Fruit fly (Drosophila melanogaster) whole organism, embryonic: ENCODE data around the gene CG8837.

Source experiments
- Ada2b ChIP-seq: fragments of 200-800 bp; sonication (Bioruptor generic); IDR thresholded peaks from 2 replicates; pipeline ENCODE4 v1.3.6; 2022; ENCODE audit warnings: missing biosample characterization, missing genetic modification characterization
- B-H2 ChIP-seq: fragments of 200-800 bp; sonication (Bioruptor generic); optimal IDR thresholded peaks from 2 replicates; lab custom pipeline; 2018; ENCODE audit warnings: missing biosample characterization, mild to moderate bottlenecking, missing genetic modification characterization
- CG10209 ChIP-seq: fragments of 200-800 bp; sonication (Bioruptor generic); optimal IDR thresholded peaks from 3 replicates; lab custom pipeline; 2017; ENCODE audit warnings: missing biosample characterization, mild to moderate bottlenecking, missing genetic modification characterization, missing genetic modification reagents
- CG10543 ChIP-seq: fragments of 200-800 bp; sonication (Bioruptor generic); optimal IDR thresholded peaks from 3 replicates; lab custom pipeline; 2017; ENCODE audit warnings: missing biosample characterization, mild to moderate bottlenecking, missing genetic modification characterization, moderate library complexity
- CG10959 ChIP-seq: fragments of 200-800 bp; sonication (Bioruptor generic); IDR thresholded peaks from 2 replicates; pipeline ENCODE4 v1.3.6; 2022; ENCODE audit warnings: missing biosample characterization, missing genetic modification characterization
- CG11093 ChIP-seq: fragments of 200-800 bp; sonication (Bioruptor generic); IDR thresholded peaks from 3 replicates; pipeline ENCODE4 v1.3.6; 2022; ENCODE audit warnings: missing biosample characterization, missing genetic modification characterization
- CG12942 ChIP-seq: fragments of 200-800 bp; sonication (Bioruptor generic); optimal IDR thresholded peaks from 3 replicates; lab custom pipeline; 2016; ENCODE audit warnings: missing biosample characterization, missing genetic modification characterization
- CG14860 ChIP-seq: fragments of 200-800 bp; sonication (Bioruptor generic); IDR thresholded peaks from 3 replicates; pipeline ENCODE4 v1.3.6; 2022; ENCODE audit warnings: missing biosample characterization, missing genetic modification characterization; ENCODE audit not compliant: partially characterized antibody
- CG1603 ChIP-seq: fragments of 200-800 bp; sonication (Bioruptor generic); optimal IDR thresholded peaks from 2 replicates; lab custom pipeline; 2019; ENCODE audit warnings: missing biosample characterization, mild to moderate bottlenecking, missing genetic modification characterization, moderate library complexity
- CG17802 ChIP-seq: fragments of 200-800 bp; sonication (Bioruptor generic); optimal IDR thresholded peaks from 2 replicates; lab custom pipeline; 2018; ENCODE audit warnings: missing biosample characterization, mild to moderate bottlenecking, missing genetic modification characterization, moderate library complexity
- CG2116 ChIP-seq: fragments of 200-800 bp; sonication (Bioruptor generic); optimal IDR thresholded peaks from 3 replicates; lab custom pipeline; 2018; ENCODE audit warnings: missing biosample characterization, mild to moderate bottlenecking, missing genetic modification characterization
- CG3726 ChIP-seq: fragments of 200-800 bp; sonication (Bioruptor generic); IDR thresholded peaks from 3 replicates; pipeline ENCODE4, ENCODE4 v1.3.6; 2022; ENCODE audit warnings: missing biosample characterization, missing genetic modification characterization
- CG43689 ChIP-seq: fragments of 200-800 bp; sonication (Bioruptor generic); IDR thresholded peaks from 2 replicates; pipeline ENCODE4 v1.3.6; 2022; ENCODE audit warnings: missing biosample characterization, missing genetic modification characterization
- CG4820 ChIP-seq: fragments of 200-800 bp; sonication (Bioruptor generic); optimal IDR thresholded peaks from 3 replicates; lab custom pipeline; 2016; ENCODE audit warnings: missing biosample characterization, missing genetic modification characterization
- CG6654 ChIP-seq: fragments of 200-800 bp; sonication (Bioruptor generic); optimal IDR thresholded peaks from 2 replicates; lab custom pipeline; 2017; ENCODE audit warnings: missing biosample characterization, mild to moderate bottlenecking, missing genetic modification characterization
- CG6791 ChIP-seq: fragments of 200-800 bp; sonication (Bioruptor generic); IDR thresholded peaks from 3 replicates; pipeline ENCODE4 v1.3.6; 2022; ENCODE audit warnings: missing biosample characterization, missing genetic modification characterization; ENCODE audit not compliant: partially characterized antibody
- CG8765 ChIP-seq: fragments of 200-800 bp; sonication (Bioruptor generic); IDR thresholded peaks from 2 replicates; pipeline ENCODE4 v1.3.6; 2022; ENCODE audit warnings: missing biosample characterization, missing genetic modification characterization
- CoRest ChIP-seq: fragments of 200-800 bp; sonication (Bioruptor generic); optimal IDR thresholded peaks from 3 replicates; lab custom pipeline; 2018; ENCODE audit warnings: missing biosample characterization, mild to moderate bottlenecking, missing genetic modification characterization, moderate library complexity
- D ChIP-seq, 2 experiments: fragments of 200-800 bp in 1 of 2; fragments of >200 bp in 1 of 2; sonication (Bioruptor generic) in 1 of 2; optimal IDR thresholded peaks; 2 replicates in 1 of 2; 3 replicates in 1 of 2; lab custom pipeline; 2017; ENCODE audit warnings: mild to moderate bottlenecking in 1 of 2, missing biosample characterization in 1 of 2, missing genetic modification characterization in 1 of 2, missing genetic modification reagents in 1 of 2
- Doc3 ChIP-seq: fragments of 200-800 bp; sonication (Bioruptor generic); IDR thresholded peaks from 3 replicates; pipeline ENCODE4 v1.3.6; 2022; ENCODE audit warnings: missing biosample characterization, missing genetic modification characterization; ENCODE audit not compliant: partially characterized antibody
- Elba2 ChIP-seq: fragments of 200-800 bp; sonication (Bioruptor generic); optimal IDR thresholded peaks from 3 replicates; lab custom pipeline; 2016; ENCODE audit warnings: missing biosample characterization, missing genetic modification characterization
- Ets97D ChIP-seq: fragments of 200-800 bp; sonication (Bioruptor generic); optimal IDR thresholded peaks from 3 replicates; lab custom pipeline; 2016; ENCODE audit warnings: missing biosample characterization, missing genetic modification characterization
- HmgZ ChIP-seq: fragments of 200-800 bp; sonication (Bioruptor generic); optimal IDR thresholded peaks from 2 replicates; lab custom pipeline; 2018; ENCODE audit warnings: missing biosample characterization, mild to moderate bottlenecking, missing genetic modification characterization
- Hsf ChIP-seq: fragments of 200-800 bp; sonication (Bioruptor generic); optimal IDR thresholded peaks from 3 replicates; lab custom pipeline; 2016; ENCODE audit warnings: missing biosample characterization, missing genetic modification characterization
- Kr ChIP-seq: fragments of 200-800 bp; sonication (Bioruptor generic); optimal IDR thresholded peaks from 2 replicates; lab custom pipeline; 2017; ENCODE audit warnings: missing biosample characterization, mild to moderate bottlenecking, missing genetic modification characterization
- Lhr ChIP-seq: fragments of 200-800 bp; sonication (Bioruptor generic); optimal IDR thresholded peaks from 3 replicates; lab custom pipeline; 2017; ENCODE audit warnings: mild to moderate bottlenecking, missing biosample characterization, missing genetic modification reagents, missing genetic modification characterization
- MBD-R2 ChIP-seq: fragments of 200-800 bp; sonication (Bioruptor generic); IDR thresholded peaks from 2 replicates; pipeline ENCODE4 v1.3.6; 2022; ENCODE audit warnings: missing biosample characterization, missing genetic modification characterization
- NC2α ChIP-seq: fragments of 200-800 bp; sonication (Bioruptor generic); optimal IDR thresholded peaks from 2 replicates; lab custom pipeline; 2016; ENCODE audit warnings: missing biosample characterization, missing genetic modification characterization
- Nf-YC ChIP-seq: fragments of 200-800 bp; optimal IDR thresholded peaks from 3 replicates; lab custom pipeline; 2019; ENCODE audit warnings: missing biosample characterization, mild to moderate bottlenecking, missing genetic modification characterization, moderate library complexity
- Opbp ChIP-seq: fragments of 200-800 bp; sonication (Bioruptor generic); IDR thresholded peaks from 3 replicates; pipeline ENCODE4 v1.3.6; 2022; ENCODE audit warnings: missing biosample characterization, missing genetic modification characterization; ENCODE audit not compliant: partially characterized antibody
- Ravus ChIP-seq: fragments of 200-800 bp; sonication (Bioruptor generic); IDR thresholded peaks from 2 replicates; pipeline ENCODE4 v1.3.6; 2022; ENCODE audit warnings: missing biosample characterization, missing genetic modification characterization
- Six4 ChIP-seq: fragments of 200-800 bp; sonication (Bioruptor generic); optimal IDR thresholded peaks from 2 replicates; lab custom pipeline; 2016; ENCODE audit warnings: missing biosample characterization, missing genetic modification characterization
- Sry-β ChIP-seq: fragments of 200-800 bp; sonication (Bioruptor generic); optimal IDR thresholded peaks from 2 replicates; lab custom pipeline; 2018; ENCODE audit warnings: missing biosample characterization, mild to moderate bottlenecking, missing genetic modification characterization, moderate library complexity
- Sry-δ ChIP-seq: fragments of 200-800 bp; sonication (Bioruptor generic); optimal IDR thresholded peaks from 2 replicates; lab custom pipeline; 2016; ENCODE audit warnings: missing biosample characterization, missing genetic modification characterization
- Vsx1 ChIP-seq: fragments of 200-800 bp; sonication (Bioruptor generic); optimal IDR thresholded peaks from 2 replicates; lab custom pipeline; 2017; ENCODE audit warnings: missing biosample characterization, mild to moderate bottlenecking, missing genetic modification characterization, missing genetic modification reagents
- amos ChIP-seq: fragments of 200-800 bp; sonication (Bioruptor generic); IDR thresholded peaks from 2 replicates; pipeline ENCODE4 v1.3.6; 2022; ENCODE audit warnings: missing biosample characterization, missing genetic modification characterization; ENCODE audit not compliant: partially characterized antibody
- ash1 ChIP-seq: fragments of 200-800 bp; sonication (Bioruptor generic); optimal IDR thresholded peaks from 2 replicates; lab custom pipeline; 2018; ENCODE audit warnings: missing biosample characterization, mild to moderate bottlenecking, missing genetic modification characterization
- cwo ChIP-seq: fragments of 200-800 bp; sonication (Bioruptor generic); optimal IDR thresholded peaks from 3 replicates; lab custom pipeline; 2017; ENCODE audit warnings: missing biosample characterization, missing genetic modification characterization, mild to moderate bottlenecking, moderate library complexity, missing genetic modification reagents
- dm ChIP-seq: fragments of 200-800 bp; sonication (Bioruptor generic); optimal IDR thresholded peaks from 3 replicates; lab custom pipeline; 2016; ENCODE audit warnings: missing biosample characterization, missing genetic modification characterization
- fru ChIP-seq: fragments of >200 bp; optimal IDR thresholded peaks from 2 replicates; lab custom pipeline; 2017
- gfzf ChIP-seq: fragments of 200-800 bp; sonication (Bioruptor generic); optimal IDR thresholded peaks from 2 replicates; lab custom pipeline; 2016; ENCODE audit warnings: missing biosample characterization, mild to moderate bottlenecking, missing genetic modification characterization, moderate library complexity
- gsb-n ChIP-seq: fragments of 200-800 bp; sonication (Bioruptor generic); optimal IDR thresholded peaks from 3 replicates; lab custom pipeline; 2018; ENCODE audit warnings: missing biosample characterization, mild to moderate bottlenecking, missing genetic modification characterization
- h ChIP-seq: fragments of >200 bp; optimal IDR thresholded peaks from 2 replicates; lab custom pipeline; 2017
- knrl ChIP-seq: fragments of 200-800 bp; sonication (Bioruptor generic); IDR thresholded peaks from 3 replicates; pipeline ENCODE4 v1.3.6; 2022; ENCODE audit warnings: missing biosample characterization, missing genetic modification characterization; ENCODE audit not compliant: partially characterized antibody
- pzg ChIP-seq: fragments of 200-800 bp; sonication (Bioruptor generic); optimal IDR thresholded peaks from 3 replicates; lab custom pipeline; 2018; ENCODE audit warnings: missing biosample characterization, mild to moderate bottlenecking, missing genetic modification characterization, moderate library complexity
- sna ChIP-seq: fragments of 200-800 bp; sonication (Bioruptor generic); IDR thresholded peaks from 2 replicates; pipeline ENCODE4 v1.3.6; 2022; ENCODE audit warnings: missing biosample characterization, missing genetic modification characterization; ENCODE audit not compliant: partially characterized antibody
- ssp ChIP-seq: fragments of 200-800 bp; sonication (Bioruptor generic); IDR thresholded peaks from 2 replicates; pipeline ENCODE4 v1.3.6; 2022; ENCODE audit warnings: missing biosample characterization, missing genetic modification characterization
- stc ChIP-seq: fragments of 200-800 bp; sonication (Bioruptor generic); IDR thresholded peaks from 2 replicates; pipeline ENCODE4 v1.3.6; 2022; ENCODE audit warnings: missing biosample characterization, missing genetic modification characterization
- stwl ChIP-seq: fragments of 200-800 bp; sonication (Bioruptor generic); optimal IDR thresholded peaks from 3 replicates; lab custom pipeline; 2018; ENCODE audit warnings: missing biosample characterization, mild to moderate bottlenecking, missing genetic modification characterization, moderate library complexity
- wdn ChIP-seq: fragments of 200-800 bp; sonication (Bioruptor generic); IDR thresholded peaks from 2 replicates; pipeline ENCODE4 v1.3.6; 2022; ENCODE audit warnings: missing biosample characterization, missing genetic modification characterization

CG8837 gene

DNA sequence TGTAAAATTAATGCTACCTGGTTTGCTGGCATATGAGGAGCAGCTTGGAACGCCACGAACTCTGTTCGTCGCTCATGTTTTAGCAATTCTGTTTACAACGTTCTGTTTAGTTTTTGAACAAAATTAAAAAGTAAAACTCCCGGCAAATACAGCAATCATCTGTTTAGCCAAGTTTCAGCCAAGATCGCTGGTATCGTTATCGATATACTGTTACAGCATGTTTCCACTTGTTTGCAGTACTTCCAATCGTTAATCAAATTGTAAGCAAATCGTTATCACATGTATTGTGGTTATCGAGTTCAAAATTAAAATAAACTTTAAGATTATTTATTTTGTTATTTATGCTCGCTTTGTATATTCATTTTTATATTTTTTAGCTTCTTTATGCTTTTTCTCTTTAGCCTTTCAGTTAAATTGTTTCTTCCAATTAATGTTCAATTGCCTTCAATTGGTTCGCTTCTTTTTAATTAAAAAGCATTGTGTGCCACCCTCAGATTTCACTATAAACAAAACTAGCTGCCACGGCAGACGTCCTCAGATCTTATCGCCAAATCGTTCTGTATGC lies at the start of gene CG8837, which contains the start of gene Fign:
Gene CG8837, plus strand, starts transcription at position 515 of the 565 bp plus-strand sequence.
Gene Fign, minus strand, starts transcription at position 142 of the 565 bp plus-strand sequence.
- TF ChIP-seq stc (GFP tag; lab: Robert Waterston, UW): no peak
- TF ChIP-seq wdn: no peak
- peak; percentile 98 for TF ChIP-seq ssp
- TF ChIP-seq Opbp: peak; percentile 77; the same call in 2 of the 3 replicates
- TF ChIP-seq CG43689 (GFP tag; lab: Robert Waterston, UW): no peak
- no peak for TF ChIP-seq CG11093 (GFP tag; lab: Robert Waterston, UW)
- TF ChIP-seq Vsx1 (GFP tag; lab: Kevin White, UChicago): no peak
- TF ChIP-seq Six4 (GFP tag; lab: Kevin White, UChicago): no peak
- TF ChIP-seq CG10543 (GFP tag; lab: Kevin White, UChicago): peak; percentile 3
- no peak for TF ChIP-seq CG4820 (GFP tag; lab: Kevin White, UChicago)
- TF ChIP-seq CG6654 (GFP tag; lab: Kevin White, UChicago): no peak
- TF ChIP-seq CG1603 (tag; lab: Kevin White, UChicago): peak; percentile 71
- TF ChIP-seq gsb-n (tag; lab: Kevin White, UChicago): no peak
- TF ChIP-seq CoRest: peak; percentile 51
- TF ChIP-seq Elba2 (GFP tag; lab: Kevin White, UChicago): no peak
- no peak for TF ChIP-seq D (optimal IDR thresholded peaks at IDR 0.05; lab: Kevin White, UChicago)
- TF ChIP-seq D (GFP tag; optimal IDR thresholded peaks at IDR 0.05; lab: Kevin White, UChicago): no peak
- no peak for TF ChIP-seq Sry-β (GFP tag; lab: Kevin White, UChicago)
- TF ChIP-seq MBD-R2: peak; percentile 60
- no peak for TF ChIP-seq Ravus (GFP tag; lab: Robert Waterston, UW)
- TF ChIP-seq CG17802 (tag; lab: Kevin White, UChicago): peak; percentile 42
- TF ChIP-seq sna (GFP tag; lab: Robert Waterston, UW): peak; percentile 84
- no peak for TF ChIP-seq Nf-YC
- no peak for TF ChIP-seq NC2α (GFP tag; lab: Kevin White, UChicago)
- TF ChIP-seq CG12942 (GFP tag; lab: Kevin White, UChicago): no peak
- TF ChIP-seq CG14860 (GFP tag; lab: Robert Waterston, UW): peak; percentile 91
- peak; percentile 61 for TF ChIP-seq knrl (GFP tag; lab: Robert Waterston, UW)
- peak; percentile 73 for TF ChIP-seq CG2116 (GFP tag; lab: Kevin White, UChicago)
- TF ChIP-seq Doc3 (GFP tag; lab: Robert Waterston, UW): peak; percentile 70; the same call in 2 of the 3 replicates
- no peak for TF ChIP-seq Hsf (GFP tag; lab: Kevin White, UChicago)
- no peak for TF ChIP-seq cwo (GFP tag; lab: Kevin White, UChicago)
- TF ChIP-seq Ets97D (GFP tag; lab: Kevin White, UChicago): peak; percentile 43
- TF ChIP-seq stwl (tag; lab: Kevin White, UChicago): peak; percentile 98
- TF ChIP-seq amos (GFP tag; lab: Robert Waterston, UW): peak; percentile 75
- TF ChIP-seq gfzf (GFP tag; lab: Kevin White, UChicago): peak; percentile 40
- peak; percentile 94 for TF ChIP-seq CG6791
- peak; percentile 65 for TF ChIP-seq Sry-δ (GFP tag; lab: Kevin White, UChicago)
- no peak for TF ChIP-seq B-H2 (GFP tag; lab: Kevin White, UChicago)
- TF ChIP-seq Kr: no peak
- no peak for TF ChIP-seq CG10959
- TF ChIP-seq Ada2b (GFP tag; lab: Robert Waterston, UW): no peak
- TF ChIP-seq CG10209 (GFP tag; lab: Kevin White, UChicago): no peak
- peak; percentile 73 for TF ChIP-seq pzg (GFP tag; lab: Kevin White, UChicago)
- TF ChIP-seq fru (lab: Kevin White, UChicago): no peak
- TF ChIP-seq HmgZ: peak; percentile 44
- no peak for TF ChIP-seq dm (GFP tag; lab: Kevin White, UChicago)
- peak; percentile 42 for TF ChIP-seq Lhr (GFP tag; lab: Kevin White, UChicago)
- TF ChIP-seq CG8765 (GFP tag; lab: Robert Waterston, UW): no peak
- TF ChIP-seq ash1: no peak
- no peak for TF ChIP-seq h (lab: Kevin White, UChicago)
- no peak for TF ChIP-seq CG3726 (GFP tag; lab: Robert Waterston, UW)
